Fruit fly (Drosophila melanogaster) whole organism, embryonic: Measurements from ENCODE around the gene ND-24L.

Experiments
- Abd-B ChIP-seq: fragments of 200-800 bp; sonication (Bioruptor generic); optimal IDR thresholded peaks from 2 replicates; lab custom pipeline; 2018; ENCODE audit warnings: missing biosample characterization, mild to moderate bottlenecking, missing genetic modification characterization, moderate library complexity
- CG10959 ChIP-seq: fragments of 200-800 bp; sonication (Bioruptor generic); IDR thresholded peaks from 2 replicates; pipeline ENCODE4 v1.3.6; 2022; ENCODE audit warnings: missing biosample characterization, missing genetic modification characterization
- CG17802 ChIP-seq: fragments of 200-800 bp; sonication (Bioruptor generic); optimal IDR thresholded peaks from 2 replicates; lab custom pipeline; 2018; ENCODE audit warnings: missing biosample characterization, mild to moderate bottlenecking, missing genetic modification characterization, moderate library complexity
- CG31388 ChIP-seq: fragments of 200-800 bp; sonication (Bioruptor generic); optimal IDR thresholded peaks from 2 replicates; lab custom pipeline; 2016; ENCODE audit warnings: missing biosample characterization, missing genetic modification characterization
- CG34376 ChIP-seq: fragments of 200-800 bp; sonication (Bioruptor generic); optimal IDR thresholded peaks from 2 replicates; lab custom pipeline; 2018; ENCODE audit warnings: missing biosample characterization, mild to moderate bottlenecking, missing genetic modification characterization
- CG7963 ChIP-seq: fragments of 200-800 bp; sonication (Bioruptor generic); IDR thresholded peaks from 3 replicates; pipeline ENCODE4 v1.3.6; 2022; ENCODE audit warnings: missing biosample characterization, missing genetic modification characterization; ENCODE audit not compliant: partially characterized antibody
- aop ChIP-seq: fragments of 200-800 bp; sonication (Bioruptor generic); IDR thresholded peaks from 2 replicates; pipeline ENCODE4 v1.3.6; 2022; ENCODE audit warnings: missing biosample characterization, missing genetic modification characterization
- ara ChIP-seq: fragments of 200-800 bp; sonication (Bioruptor generic); IDR thresholded peaks from 2 replicates; pipeline ENCODE4 v1.3.6; 2022; ENCODE audit warnings: missing biosample characterization, missing genetic modification characterization
- dpn ChIP-seq, 2 experiments: fragments of 200-800 bp; sonication (Bioruptor generic); optimal IDR thresholded peaks; 3 replicates each; lab custom pipeline; 2016; ENCODE audit warnings: missing biosample characterization in 2 of 2, missing genetic modification characterization in 2 of 2
- dysf ChIP-seq: fragments of 200-800 bp; sonication (Bioruptor generic); IDR thresholded peaks from 3 replicates; pipeline ENCODE4 v1.3.6; 2022; ENCODE audit warnings: missing biosample characterization, missing genetic modification characterization
- fru ChIP-seq: fragments of >200 bp; optimal IDR thresholded peaks from 2 replicates; lab custom pipeline; 2017
- gsb ChIP-seq: fragments of 200-800 bp; sonication (Bioruptor generic); IDR thresholded peaks from 2 replicates; pipeline ENCODE4 v1.3.6; 2022; ENCODE audit warnings: missing biosample characterization, missing genetic modification characterization

dm6 chr3L:17341216-17341615, 20.6 kb upstream of the ND-24L start, which contains the start of gene CG13727:
- TF ChIP-seq CG34376 (no peak), gsb (GFP tag; lab: Robert Waterston, UW) (no peak), dpn (GFP tag; optimal IDR thresholded peaks at IDR 0.05; lab: Kevin White, UChicago) (no peak), Abd-B (GFP tag; lab: Kevin White, UChicago) (no peak), CG10959 (GFP tag; lab: Robert Waterston, UW) (no peak), CG17802 (tag; lab: Kevin White, UChicago) (no peak), CG31388 (no peak), aop (GFP tag; lab: Robert Waterston, UW) (no peak), ara (GFP tag; lab: Robert Waterston, UW) (no peak), CG7963 (GFP tag; lab: Robert Waterston, UW) (no peak), dysf (GFP tag; lab: Robert Waterston, UW) (no peak), fru (lab: Kevin White, UChicago) (no peak)
